Worm (Caenorhabditis elegans): ENCODE measurements around the gene ipla-1.

DNA sequence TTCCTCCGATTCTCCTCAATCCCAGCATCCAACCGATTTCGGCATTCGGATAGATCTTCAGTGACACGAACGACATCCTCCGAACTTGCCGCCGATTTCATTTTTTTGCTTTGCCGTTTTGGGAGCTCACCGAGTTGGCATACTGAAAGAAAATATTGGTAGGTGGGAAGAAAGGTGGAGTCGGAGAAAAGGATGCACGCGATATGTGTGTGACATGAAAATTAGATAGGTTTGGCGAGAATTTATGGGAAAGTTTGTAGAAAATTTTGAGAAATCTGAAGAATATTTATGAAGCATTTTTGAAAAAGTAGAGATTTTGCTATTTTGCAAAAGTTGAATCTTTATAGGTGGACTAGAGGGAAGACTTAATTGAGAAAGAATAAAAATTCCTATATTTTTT, 37.1 kb upstream of the ipla-1 start, which contains the start of gene che-10:
- no peak for TF ChIP-seq ama-1 (optimal IDR thresholded peaks at IDR 0.05)
- no peak for TF ChIP-seq hmbx-1 (tag; optimal IDR thresholded peaks at IDR 0.05)
- no peak for TF ChIP-seq sea-1 (GFP tag; conservative IDR thresholded peaks at IDR 0.05)
- TF ChIP-seq aly-1 (tag; optimal IDR thresholded peaks at IDR 0.05), result no peak
- no peak for TF ChIP-seq pes-1 (GFP tag; IDR thresholded peaks at IDR 0.05)
- no peak for TF ChIP-seq tra-4 (tag; optimal IDR thresholded peaks at IDR 0.05)
- no peak for TF ChIP-seq F13C5.2 (tag; optimal IDR thresholded peaks at IDR 0.05)
- TF ChIP-seq ets-7 (tag; optimal IDR thresholded peaks at IDR 0.05), result no peak
- TF ChIP-seq tbx-37 (GFP tag; conservative IDR thresholded peaks at IDR 0.05), result no peak
